Worm (Caenorhabditis elegans) whole organism, L3 larva: ENCODE measurements around the gene fbxc-53.

ENCODE experiments used
- ceh-9 ChIP-seq: sonication (generic microtip); optimal IDR thresholded peaks from 2 replicates; lab custom pipeline; 2018; ENCODE audit warnings: missing biosample characterization, missing genetic modification characterization
- elt-2 ChIP-seq: sonication (generic microtip); optimal IDR thresholded peaks from 2 replicates; lab custom pipeline; 2016; ENCODE audit warnings: missing genetic modification reagents, mild to moderate bottlenecking, missing genetic modification characterization, missing compliant biosample characterization
- elt-3 ChIP-seq, 3 experiments: fragments of 150-350 bp in 1 of 3; sonication (generic microtip) in 2 of 3; optimal IDR thresholded peaks; 2 replicates in 2 of 3; 4 replicates in 1 of 3; lab custom pipeline; 2014 to 2017; ENCODE audit warnings: missing biosample characterization in 3 of 3, missing genetic modification characterization in 3 of 3
- fkh-10 ChIP-seq: sonication (generic microtip); optimal IDR thresholded peaks from 2 replicates; lab custom pipeline; 2017; ENCODE audit warnings: missing biosample characterization, missing genetic modification reagents, missing genetic modification characterization
- nhr-77 ChIP-seq: fragments of 150-350 bp; optimal IDR thresholded peaks from 2 replicates; lab custom pipeline; 2014; ENCODE audit warnings: missing biosample characterization, missing genetic modification characterization
- sea-2 ChIP-seq: fragments of 150-350 bp; sonication (generic microtip); optimal IDR thresholded peaks from 4 replicates; lab custom pipeline; 2014; ENCODE audit warnings: missing biosample characterization, missing genetic modification reagents, missing genetic modification characterization

ce11 chrII:3750685-3751084 lies 39.6 kb downstream of the fbxc-53 start, which contains the start of gene fbxb-91:
- TF ChIP-seq elt-3 (tag; optimal IDR thresholded peaks at IDR 0.05; lab: Kevin White, UChicago) (no peak), elt-2 (no peak), fkh-10 (GFP tag; lab: Kevin White, UChicago) (no peak), nhr-77 (no peak), sea-2 (no peak), ceh-9 (no peak)
